Worm (Caenorhabditis elegans): ENCODE measurements around the gene acl-2.

ce11 chrV:10036275-10036674, 5.4 kb upstream of the acl-2 start, which contains the start of gene T06E8.2:
- TF ChIP-seq B0261.1 (tag; optimal IDR thresholded peaks at IDR 0.05) (no peak), athp-1 (tag; optimal IDR thresholded peaks at IDR 0.05) (no peak), snpc-4 (GFP tag; optimal IDR thresholded peaks at IDR 0.05) (no peak), snpc-4 (tag; optimal IDR thresholded peaks at IDR 0.05) (no peak)
